Worm (Caenorhabditis elegans) whole organism, L2 larva: Measurements from ENCODE around the gene Y62H9A.13.

Source experiments
- ZK546.5 ChIP-seq: sonication (generic microtip); optimal IDR thresholded peaks from 2 replicates; lab custom pipeline; 2017; ENCODE audit warnings: missing biosample characterization, missing genetic modification characterization
- aly-2 ChIP-seq: fragments of 150-350 bp; optimal IDR thresholded peaks from 2 replicates; lab custom pipeline; 2014; ENCODE audit warnings: missing biosample characterization, missing genetic modification characterization
- ama-1 ChIP-seq: fragments of 150-350 bp; optimal IDR thresholded peaks from 2 replicates; lab custom pipeline; 2018; ENCODE audit warnings: inconsistent platforms
- ceh-82 ChIP-seq: fragments of 150-350 bp; optimal IDR thresholded peaks from 2 replicates; lab custom pipeline; 2014; ENCODE audit warnings: missing biosample characterization, missing genetic modification characterization
- dmd-4 ChIP-seq: sonication (generic microtip); optimal IDR thresholded peaks from 2 replicates; lab custom pipeline; 2017; ENCODE audit warnings: missing biosample characterization, missing genetic modification characterization
- egl-27 ChIP-seq: sonication (generic microtip); optimal IDR thresholded peaks from 3 replicates; lab custom pipeline; 2017; ENCODE audit warnings: missing biosample characterization, missing genetic modification reagents, missing genetic modification characterization
- lin-13 ChIP-seq: fragments of 150-350 bp; optimal IDR thresholded peaks from 2 replicates; lab custom pipeline; 2014; ENCODE audit warnings: missing biosample characterization, missing genetic modification reagents, missing genetic modification characterization
- nhr-10 ChIP-seq: sonication (generic microtip); optimal IDR thresholded peaks from 2 replicates; lab custom pipeline; 2017; ENCODE audit warnings: missing biosample characterization, missing genetic modification characterization
- nhr-12 ChIP-seq: fragments of 150-350 bp; optimal IDR thresholded peaks from 2 replicates; lab custom pipeline; 2014; ENCODE audit warnings: missing biosample characterization, missing genetic modification characterization
- nhr-23 ChIP-seq: fragments of 150-350 bp; optimal IDR thresholded peaks from 2 replicates; lab custom pipeline; 2014; ENCODE audit warnings: missing biosample characterization, missing genetic modification reagents, missing genetic modification characterization
- nhr-25 ChIP-seq: fragments of 150-350 bp; sonication (generic microtip); optimal IDR thresholded peaks from 3 replicates; lab custom pipeline; 2014; ENCODE audit warnings: missing biosample characterization, missing genetic modification characterization
- unc-62 ChIP-seq: fragments of 150-350 bp; optimal IDR thresholded peaks from 2 replicates; lab custom pipeline; 2014; ENCODE audit warnings: missing biosample characterization, missing genetic modification reagents, missing genetic modification characterization
- zag-1 ChIP-seq: fragments of 150-350 bp; optimal IDR thresholded peaks from 2 replicates; lab custom pipeline; 2014; ENCODE audit warnings: missing biosample characterization, missing genetic modification characterization

ce11 chrX:11896708-11897107 lies 20.1 kb upstream of the Y62H9A.13 start:
- TF ChIP-seq aly-2 (no peak), nhr-25 (no peak), ZK546.5 (no peak), nhr-12 (tag; lab: Kevin White, UChicago) (no peak), lin-13 (GFP tag; lab: Kevin White, UChicago) (no peak), dmd-4 (no peak), ama-1 (lab: Kevin White, UChicago) (no peak), unc-62 (GFP tag; lab: Kevin White, UChicago) (no peak), egl-27 (no peak), nhr-23 (tag; lab: Kevin White, UChicago) (no peak), ceh-82 (no peak), nhr-10 (tag; lab: Kevin White, UChicago) (no peak), zag-1 (tag; lab: Kevin White, UChicago) (no peak)
